Worm (Caenorhabditis elegans): Measurements from ENCODE around the gene Y48A6C.4.

The Y48A6C.4 gene

ce11 chrIII:11157099-11157498 is 37.5 kb downstream of the Y48A6C.4 start, which contains the start of gene Y47D3A.31 (continued):
- TF ChIP-seq lsl-1 (GFP tag; optimal IDR thresholded peaks at IDR 0.05) (no peak), ekl-4 (GFP tag; IDR thresholded peaks at IDR 0.05) (no peak), dox-1 (GFP tag; IDR thresholded peaks at IDR 0.05) (no peak)

- TF ChIP-seq pbrm-1 (GFP tag; IDR thresholded peaks at IDR 0.05) (no peak), ets-4 (GFP tag; optimal IDR thresholded peaks at IDR 0.05) (no peak)
These were observed 38.3 kb downstream of the Y48A6C.4 start for ce11 chrIII:11157916-11158315.

- TF ChIP-seq egrh-3 (GFP tag; IDR thresholded peaks at IDR 0.05) (peak; percentile 6; the same call in 1 of the 2 replicates), D2030.7 (GFP tag; IDR thresholded peaks at IDR 0.05) (0 out of 2 replicates have a peak, but pooled peaks have one; percentile 14), madf-6 (GFP tag; IDR thresholded peaks at IDR 0.05) (0 out of 2 replicates have a peak, but pooled peaks have one; percentile 8), hsf-1 (GFP tag; IDR thresholded peaks at IDR 0.05) (peak; percentile 95)
These were observed 41.0 kb downstream of the Y48A6C.4 start for ce11 chrIII:11160559-11160958.

- peak; percentile 61; the same call in 1 of the 2 replicates for TF ChIP-seq egrh-3 (GFP tag; IDR thresholded peaks at IDR 0.05)
- TF ChIP-seq madf-3 (GFP tag; IDR thresholded peaks at IDR 0.05), result no peak
These were observed 50.1 kb downstream of the Y48A6C.4 start for ce11 chrIII:11169680-11170079.

ce11 chrIII:11170509-11170908 is 50.9 kb downstream of the Y48A6C.4 start:
- 0 out of 2 replicates have a peak, but pooled peaks have one; percentile 34 for TF ChIP-seq madf-6 (GFP tag; IDR thresholded peaks at IDR 0.05)
- TF ChIP-seq ztf-26 (tag; optimal IDR thresholded peaks at IDR 0.05), result no peak
- peak; percentile 19 for TF ChIP-seq xnd-1 (tag; optimal IDR thresholded peaks at IDR 0.05)
- peak; percentile 94 for TF ChIP-seq him-1 (tag; optimal IDR thresholded peaks at IDR 0.05)
- TF ChIP-seq hlh-12 (tag; optimal IDR thresholded peaks at IDR 0.05), result no peak

- TF ChIP-seq ztf-18 (tag; optimal IDR thresholded peaks at IDR 0.05), result no peak
- no peak for TF ChIP-seq attf-5 (GFP tag; optimal IDR thresholded peaks at IDR 0.05)
- no peak for TF ChIP-seq K12H6.12 (tag; optimal IDR thresholded peaks at IDR 0.05)
- TF ChIP-seq nhr-80 (tag; optimal IDR thresholded peaks at IDR 0.05), result no peak
- no peak for TF ChIP-seq ccch-3 (GFP tag; optimal IDR thresholded peaks at IDR 0.05)
- TF ChIP-seq F49E8.2 (tag; optimal IDR thresholded peaks at IDR 0.05; ENCODE audit: insufficient read depth), result no peak
- no peak for TF ChIP-seq let-526 (GFP tag; IDR thresholded peaks at IDR 0.05)
These were observed 52.7 kb downstream of the Y48A6C.4 start for ce11 chrIII:11172232-11172713.

ce11 chrIII:11175642-11176217 is 56.1 kb downstream of the Y48A6C.4 start:
- TF ChIP-seq lin-26 (GFP tag; IDR thresholded peaks at IDR 0.05) (peak; percentile 61; the same call in 1 of the 2 replicates), die-1 (tag; optimal IDR thresholded peaks at IDR 0.05) (no peak), cebp-1 (GFP tag; IDR thresholded peaks at IDR 0.05) (no peak), cebp-1 (tag; optimal IDR thresholded peaks at IDR 0.05) (no peak), K12H6.12 (tag; optimal IDR thresholded peaks at IDR 0.05) (no peak), egrh-3 (GFP tag; IDR thresholded peaks at IDR 0.05) (peak; percentile 59), zfh-2 (GFP tag; conservative IDR thresholded peaks at IDR 0.05) (peak; percentile 85)
